Worm (Caenorhabditis elegans) whole organism, L4 larva: ENCODE data around the gene K01A12.3.

Source experiments
- egl-27 ChIP-seq: sonication (generic microtip); optimal IDR thresholded peaks from 3 replicates; lab custom pipeline; 2017; ENCODE audit warnings: missing biosample characterization, missing genetic modification reagents, missing genetic modification characterization
- lir-3 ChIP-seq: sonication (generic microtip); optimal IDR thresholded peaks from 2 replicates; lab custom pipeline; 2016; ENCODE audit warnings: mild to moderate bottlenecking, missing genetic modification characterization, missing compliant biosample characterization
- lsy-2 ChIP-seq, 2 experiments: fragments of 150-350 bp in 1 of 2; sonication (generic microtip) in 1 of 2; optimal IDR thresholded peaks; 2 replicates each; lab custom pipeline; 2014 to 2017; ENCODE audit warnings: missing biosample characterization in 2 of 2, missing genetic modification characterization in 2 of 2
- mdl-1 ChIP-seq, 2 experiments: fragments of 150-350 bp in 1 of 2; sonication (generic microtip) in 1 of 2; optimal IDR thresholded peaks; 2 replicates each; lab custom pipeline; 2014 to 2017; ENCODE audit warnings: missing biosample characterization in 2 of 2, missing genetic modification characterization in 2 of 2
- nhr-28 ChIP-seq: fragments of 150-350 bp; optimal IDR thresholded peaks from 2 replicates; lab custom pipeline; 2014; ENCODE audit warnings: missing biosample characterization, missing genetic modification characterization
- spr-3 ChIP-seq: fragments of 200-800 bp; sonication (Bioruptor generic); optimal IDR thresholded peaks from 2 replicates; lab custom pipeline; 2018; ENCODE audit warnings: mild to moderate bottlenecking, missing genetic modification characterization, missing compliant biosample characterization
- unc-130 ChIP-seq: sonication (generic microtip); optimal IDR thresholded peaks from 2 replicates; lab custom pipeline; 2016; ENCODE audit warnings: missing genetic modification reagents, missing genetic modification characterization, missing compliant biosample characterization
- unc-39 ChIP-seq: sonication (generic microtip); optimal IDR thresholded peaks from 2 replicates; lab custom pipeline; 2017; ENCODE audit warnings: missing biosample characterization, missing genetic modification characterization
- zfp-3 ChIP-seq: fragments of 200-800 bp; sonication (Bioruptor generic); conservative IDR thresholded peaks from 2 replicates; pipeline ENCODE4 v1.3.6; 2022; ENCODE audit warnings: missing genetic modification reagents, missing genetic modification characterization, missing compliant biosample characterization

ce11 chrX:8585837-8586236 is 39.2 kb downstream of the K01A12.3 start, which contains the start of gene F18E9.3:
- TF ChIP-seq mdl-1 (tag; optimal IDR thresholded peaks at IDR 0.05; lab: Kevin White, UChicago) (no peak), egl-27 (no peak), lsy-2 (tag; optimal IDR thresholded peaks at IDR 0.05; lab: Kevin White, UChicago) (no peak), lir-3 (tag; lab: Kevin White, UChicago) (no peak), spr-3 (GFP tag; lab: Kevin White, UChicago) (no peak), nhr-28 (tag; lab: Kevin White, UChicago) (no peak), unc-130 (GFP tag; lab: Kevin White, UChicago) (no peak), zfp-3 (GFP tag; lab: Robert Waterston, UW) (no peak), unc-39 (tag; lab: Kevin White, UChicago) (no peak)
